Worm (Caenorhabditis elegans) whole organism, mixed stage, embryonic: Measurements from ENCODE around the gene aaim-1.

ENCODE experiments used
- M03D4.4 ChIP-seq: sonication (generic microtip); optimal IDR thresholded peaks from 2 replicates; lab custom pipeline; 2017; ENCODE audit warnings: mild to moderate bottlenecking, missing genetic modification characterization, missing compliant biosample characterization
- bed-3 ChIP-seq: fragments of 200-800 bp; sonication (Bioruptor generic); optimal IDR thresholded peaks from 3 replicates; lab custom pipeline; 2018; ENCODE audit warnings: mild to moderate bottlenecking, missing genetic modification characterization, moderate library complexity, missing compliant biosample characterization
- blmp-1 ChIP-seq: fragments of 150-350 bp; optimal IDR thresholded peaks from 2 replicates; lab custom pipeline; 2014; ENCODE audit warnings: missing biosample characterization, missing genetic modification characterization
- ceh-43 ChIP-seq: fragments of 200-800 bp; sonication (Bioruptor generic); optimal IDR thresholded peaks from 2 replicates; lab custom pipeline; 2018; ENCODE audit warnings: mild to moderate bottlenecking, missing genetic modification characterization, moderate library complexity, missing compliant biosample characterization
- ces-1 ChIP-seq: fragments of 150-350 bp; optimal IDR thresholded peaks from 2 replicates; lab custom pipeline; 2014; ENCODE audit warnings: missing biosample characterization, missing genetic modification reagents, missing genetic modification characterization
- cnd-1 ChIP-seq: fragments of 200-800 bp; sonication (Bioruptor generic); optimal IDR thresholded peaks from 2 replicates; lab custom pipeline; 2018; ENCODE audit warnings: mild to moderate bottlenecking, missing genetic modification characterization, missing compliant biosample characterization
- elt-1 ChIP-seq: sonication (generic microtip); optimal IDR thresholded peaks from 2 replicates; lab custom pipeline; 2017; ENCODE audit warnings: missing genetic modification characterization, mild to moderate bottlenecking, missing compliant biosample characterization, antibody characterized with exemption, moderate library complexity, borderline replicate concordance; ENCODE audit not compliant: insufficient read depth
- elt-3 ChIP-seq: fragments of 150-350 bp; optimal IDR thresholded peaks from 2 replicates; lab custom pipeline; 2014; ENCODE audit warnings: missing biosample characterization, missing genetic modification characterization
- flh-1 ChIP-seq: fragments of 200-800 bp; sonication (Bioruptor generic); optimal IDR thresholded peaks from 2 replicates; lab custom pipeline; 2018; ENCODE audit warnings: mild to moderate bottlenecking, missing genetic modification characterization, moderate library complexity, missing compliant biosample characterization
- hlh-1 ChIP-seq: fragments of 150-350 bp; optimal IDR thresholded peaks from 2 replicates; lab custom pipeline; 2014; ENCODE audit warnings: missing biosample characterization, missing genetic modification reagents, missing genetic modification characterization
- lin-13 ChIP-seq: fragments of 150-350 bp; optimal IDR thresholded peaks from 2 replicates; lab custom pipeline; 2014; ENCODE audit warnings: missing biosample characterization, missing genetic modification characterization
- lin-32 ChIP-seq: fragments of 200-800 bp; sonication (Bioruptor generic); optimal IDR thresholded peaks from 2 replicates; lab custom pipeline; 2018; ENCODE audit warnings: mild to moderate bottlenecking, missing genetic modification characterization, missing compliant biosample characterization
- lsy-2 ChIP-seq: fragments of 150-350 bp; optimal IDR thresholded peaks from 2 replicates; lab custom pipeline; 2014; ENCODE audit warnings: missing biosample characterization, missing genetic modification characterization
- mab-5 ChIP-seq: fragments of 150-350 bp; optimal IDR thresholded peaks from 2 replicates; lab custom pipeline; 2014; ENCODE audit warnings: missing biosample characterization, missing genetic modification characterization
- mep-1 ChIP-seq: fragments of 150-350 bp; optimal IDR thresholded peaks from 2 replicates; lab custom pipeline; 2017; ENCODE audit warnings: missing biosample characterization, missing genetic modification reagents, missing genetic modification characterization, inconsistent platforms
- mls-2 ChIP-seq: sonication (generic microtip); optimal IDR thresholded peaks from 2 replicates; lab custom pipeline; 2016; ENCODE audit warnings: mild to moderate bottlenecking, missing genetic modification characterization, moderate library complexity, missing compliant biosample characterization
- nhr-12 ChIP-seq: fragments of 150-350 bp; optimal IDR thresholded peaks from 2 replicates; lab custom pipeline; 2014; ENCODE audit warnings: missing biosample characterization, missing genetic modification characterization
- nhr-237 ChIP-seq: fragments of 150-350 bp; optimal IDR thresholded peaks from 2 replicates; lab custom pipeline; 2014; ENCODE audit warnings: missing biosample characterization, missing genetic modification characterization
- nhr-28 ChIP-seq: fragments of 150-350 bp; optimal IDR thresholded peaks from 2 replicates; lab custom pipeline; 2014; ENCODE audit warnings: missing biosample characterization, missing genetic modification characterization
- nhr-76 ChIP-seq: sonication (generic microtip); optimal IDR thresholded peaks from 2 replicates; lab custom pipeline; 2017; ENCODE audit warnings: missing biosample characterization, missing genetic modification characterization
- pha-4 ChIP-seq: fragments of 150-350 bp; optimal IDR thresholded peaks from 2 replicates; lab custom pipeline; 2018; ENCODE audit warnings: missing biosample characterization, missing genetic modification reagents, missing genetic modification characterization
- sem-2 ChIP-seq: fragments of 200-800 bp; sonication (Bioruptor generic); optimal IDR thresholded peaks from 2 replicates; lab custom pipeline; 2018; ENCODE audit warnings: mild to moderate bottlenecking, missing genetic modification characterization, missing compliant biosample characterization
- snpc-4 ChIP-seq: fragments of 150-350 bp; optimal IDR thresholded peaks from 2 replicates; lab custom pipeline; 2014; ENCODE audit warnings: missing biosample characterization, missing genetic modification characterization
- tbx-8 ChIP-seq: fragments of 200-800 bp; sonication (Bioruptor generic); optimal IDR thresholded peaks from 2 replicates; lab custom pipeline; 2018; ENCODE audit warnings: mild to moderate bottlenecking, missing genetic modification characterization, moderate library complexity, missing compliant biosample characterization
- unc-120 ChIP-seq: sonication (generic microtip); optimal IDR thresholded peaks from 2 replicates; lab custom pipeline; 2017; ENCODE audit warnings: missing genetic modification characterization, missing compliant biosample characterization; ENCODE audit not compliant: poor library complexity, severe bottlenecking
- unc-39 ChIP-seq: fragments of 150-350 bp; optimal IDR thresholded peaks from 2 replicates; lab custom pipeline; 2014; ENCODE audit warnings: missing biosample characterization, missing genetic modification characterization
- unc-62 ChIP-seq: fragments of 150-350 bp; optimal IDR thresholded peaks from 2 replicates; lab custom pipeline; 2014; ENCODE audit warnings: missing biosample characterization, missing genetic modification reagents, missing genetic modification characterization
- ztf-11 ChIP-seq: fragments of 150-350 bp; optimal IDR thresholded peaks from 2 replicates; lab custom pipeline; 2014; ENCODE audit warnings: missing biosample characterization, missing genetic modification characterization

aaim-1 gene

DNA sequence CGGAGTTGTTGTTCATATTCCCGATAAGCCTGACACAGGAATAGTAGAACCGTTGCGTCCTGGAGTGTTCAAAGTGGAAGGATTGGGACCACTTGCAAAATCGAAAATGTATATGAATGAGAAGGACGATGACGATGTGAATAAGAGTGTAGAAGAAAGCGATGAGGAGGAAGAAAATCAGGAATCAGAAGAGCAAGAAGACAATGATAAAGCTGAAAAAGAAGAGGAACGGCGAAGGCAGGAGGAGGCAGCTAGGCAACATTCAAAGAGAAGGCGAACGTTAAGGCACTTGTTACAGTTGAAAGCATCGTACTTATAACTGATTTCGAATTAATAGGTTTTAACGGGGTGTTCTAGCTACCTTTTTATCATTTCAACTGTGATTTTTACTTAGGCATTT is 18.6 kb downstream of the aaim-1 start:
- TF ChIP-seq blmp-1 (tag; lab: Kevin White, UChicago), result no peak
- TF ChIP-seq M03D4.4 (tag; lab: Kevin White, UChicago), result no peak
- TF ChIP-seq pha-4, result no peak
- TF ChIP-seq cnd-1 (tag; lab: Kevin White, UChicago), result no peak
- no peak for TF ChIP-seq ztf-11
- TF ChIP-seq hlh-1 (tag; lab: Kevin White, UChicago), result no peak
- TF ChIP-seq nhr-76 (tag; lab: Kevin White, UChicago), result no peak
- TF ChIP-seq tbx-8 (GFP tag; lab: Kevin White, UChicago), result no peak
- TF ChIP-seq, all 35 proteins: peak for 0

DNA sequence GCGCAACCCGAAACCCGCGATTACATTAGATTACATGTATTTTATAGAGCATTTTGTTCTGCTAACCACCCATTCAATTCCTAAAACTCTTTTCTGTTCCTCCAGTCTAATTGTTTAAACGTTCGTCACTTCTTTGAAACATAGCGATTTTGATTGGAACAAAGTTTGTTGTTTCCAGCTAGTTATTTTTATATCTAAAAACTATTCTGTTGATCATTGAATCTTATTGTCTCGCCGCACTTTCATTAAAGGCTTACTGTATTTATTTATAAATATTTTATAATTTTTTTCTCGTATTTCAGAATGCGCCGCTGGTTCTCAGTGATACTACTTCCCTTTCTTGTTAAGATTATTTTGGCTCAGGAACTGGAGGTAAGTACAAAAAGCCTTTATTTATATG is 19.5 kb downstream of the aaim-1 start, which contains the start of gene T14E8.2:
Gene T14E8.2, plus strand, starts transcription at position 301 of the 400 bp plus-strand sequence.
- TF ChIP-seq ces-1 (GFP tag; lab: Kevin White, UChicago) (peak; percentile 70), unc-39 (tag; lab: Kevin White, UChicago) (no peak)

ce11 chrX:6538068-6538467 is 24.2 kb downstream of the aaim-1 start:
- TF ChIP-seq blmp-1 (tag; lab: Kevin White, UChicago) (no peak), sem-2 (GFP tag; lab: Kevin White, UChicago) (no peak), lin-32 (GFP tag; lab: Kevin White, UChicago) (no peak), lin-13 (tag; lab: Kevin White, UChicago) (no peak)

DNA sequence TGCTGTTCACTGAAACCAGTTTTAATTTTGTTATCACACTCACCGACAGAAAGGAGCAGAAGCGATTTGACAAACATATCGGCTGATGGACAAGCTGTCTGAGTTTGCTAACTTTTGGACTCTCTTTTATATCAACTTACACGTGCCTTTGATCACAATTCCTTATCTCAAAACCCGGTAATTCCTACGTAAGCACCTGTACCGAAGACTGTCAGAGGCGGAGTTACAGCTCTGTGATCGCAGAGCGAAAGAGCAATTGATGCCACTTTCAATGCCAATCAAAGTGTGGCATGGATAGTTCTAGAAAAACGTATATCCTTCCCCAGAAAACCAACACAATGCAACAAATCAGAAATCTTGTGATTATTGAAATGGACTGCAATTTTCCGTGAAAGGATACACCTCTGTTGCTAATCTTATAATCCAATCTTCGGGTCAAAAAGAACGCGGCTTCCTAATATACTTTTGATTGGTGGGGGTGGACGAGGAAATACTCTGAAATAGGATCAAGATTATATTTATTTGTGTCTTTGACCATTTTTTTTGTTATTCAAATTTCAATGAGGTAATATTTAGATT is 25.4 kb downstream of the aaim-1 start, which contains the start of gene ilys-5:
Gene ilys-5, minus strand, starts transcription at position 140 of the 579 bp plus-strand sequence.
- TF ChIP-seq pha-4 (no peak), mep-1 (tag; lab: Kevin White, UChicago) (no peak)

DNA sequence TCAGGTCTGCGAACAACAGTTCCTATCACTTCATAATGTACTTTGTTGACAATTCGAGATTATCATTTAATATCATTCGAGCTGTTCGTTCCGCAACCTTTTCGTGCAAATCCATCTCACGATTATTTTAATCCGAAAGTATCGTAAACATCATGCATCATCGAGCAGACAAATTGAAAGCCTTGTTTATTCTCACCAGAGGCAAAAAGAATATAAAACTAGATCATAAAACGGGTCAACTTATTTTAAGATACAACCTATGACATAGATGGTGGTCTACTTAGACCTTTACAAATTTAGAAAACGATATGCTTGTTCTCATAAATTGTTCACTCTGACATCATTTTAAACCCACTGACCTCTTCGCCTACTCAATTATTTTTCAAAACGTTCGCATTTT is 29.2 kb downstream of the aaim-1 start:
- TF ChIP-seq flh-1 (GFP tag; lab: Kevin White, UChicago) (no peak), sem-2 (GFP tag; lab: Kevin White, UChicago) (no peak), lin-13 (tag; lab: Kevin White, UChicago) (no peak), nhr-12 (no peak), unc-120 (tag; lab: Kevin White, UChicago) (no peak), snpc-4 (tag; lab: Kevin White, UChicago) (no peak), cnd-1 (tag; lab: Kevin White, UChicago) (no peak), ztf-11 (no peak), mab-5 (tag; lab: Kevin White, UChicago) (no peak), unc-62 (GFP tag; lab: Kevin White, UChicago) (no peak), elt-1 (no peak)

- TF ChIP-seq nhr-28 (tag; lab: Kevin White, UChicago), result no peak
- TF ChIP-seq lin-32 (GFP tag; lab: Kevin White, UChicago), result no peak
- no peak for TF ChIP-seq unc-39 (tag; lab: Kevin White, UChicago)
- TF ChIP-seq unc-120 (tag; lab: Kevin White, UChicago), result no peak
- no peak for TF ChIP-seq blmp-1 (tag; lab: Kevin White, UChicago)
- no peak for TF ChIP-seq ces-1 (GFP tag; lab: Kevin White, UChicago)
- TF ChIP-seq sem-2 (GFP tag; lab: Kevin White, UChicago), result no peak
- TF ChIP-seq M03D4.4 (tag; lab: Kevin White, UChicago), result no peak
- TF ChIP-seq bed-3 (GFP tag; lab: Kevin White, UChicago), result no peak
- TF ChIP-seq lsy-2 (tag; lab: Kevin White, UChicago), result no peak
- TF ChIP-seq mls-2 (tag; lab: Kevin White, UChicago), result no peak
- no peak for TF ChIP-seq elt-3 (tag; lab: Kevin White, UChicago)
- no peak for TF ChIP-seq nhr-237
- TF ChIP-seq flh-1 (GFP tag; lab: Kevin White, UChicago), result no peak
- no peak for TF ChIP-seq mep-1 (tag; lab: Kevin White, UChicago)
- no peak for TF ChIP-seq nhr-12
- TF ChIP-seq elt-1, result no peak
- TF ChIP-seq ceh-43 (GFP tag; lab: Kevin White, UChicago), result no peak
These were observed 30.3 kb downstream of the aaim-1 start for ce11 chrX:6531896-6532295.
